Fruit fly (Drosophila melanogaster) whole organism, embryonic: ENCODE data around the gene Gyc88E.

ENCODE experiments used
- Ada2b ChIP-seq: fragments of 200-800 bp; sonication (Bioruptor generic); IDR thresholded peaks from 2 replicates; pipeline ENCODE4 v1.3.6; 2022; ENCODE audit warnings: missing biosample characterization, missing genetic modification characterization
- Aef1 ChIP-seq: fragments of 200-800 bp; sonication (Bioruptor generic); IDR thresholded peaks from 3 replicates; pipeline ENCODE4 v1.3.6; 2022; ENCODE audit warnings: missing biosample characterization, missing genetic modification characterization
- BEAF-32 ChIP-seq: fragments of 200-800 bp; sonication (Bioruptor generic); optimal IDR thresholded peaks from 3 replicates; lab custom pipeline; 2017; ENCODE audit warnings: missing biosample characterization, missing genetic modification characterization, mild to moderate bottlenecking, moderate library complexity, missing genetic modification reagents
- CG10654 ChIP-seq: fragments of 200-800 bp; sonication (Bioruptor generic); optimal IDR thresholded peaks from 2 replicates; lab custom pipeline; 2016; ENCODE audit warnings: missing biosample characterization, missing genetic modification characterization
- CG11695 ChIP-seq: fragments of 200-800 bp; sonication (Bioruptor generic); IDR thresholded peaks from 3 replicates; pipeline ENCODE4 v1.3.6; 2022; ENCODE audit warnings: missing biosample characterization, missing genetic modification characterization
- CG12391 ChIP-seq: fragments of 200-800 bp; sonication (Bioruptor generic); optimal IDR thresholded peaks from 3 replicates; lab custom pipeline; 2018; ENCODE audit warnings: missing biosample characterization, mild to moderate bottlenecking, missing genetic modification characterization, moderate library complexity
- CG12769 ChIP-seq: fragments of 200-800 bp; sonication (Bioruptor generic); optimal IDR thresholded peaks from 2 replicates; lab custom pipeline; 2019; ENCODE audit warnings: missing biosample characterization, mild to moderate bottlenecking, missing genetic modification characterization, moderate library complexity
- CG14441 ChIP-seq: fragments of 200-800 bp; sonication (Bioruptor generic); IDR thresholded peaks from 2 replicates; pipeline ENCODE4 v1.3.6; 2022; ENCODE audit warnings: missing biosample characterization, missing genetic modification characterization
- CG14965 ChIP-seq: fragments of 200-800 bp; sonication (Bioruptor generic); optimal IDR thresholded peaks from 2 replicates; lab custom pipeline; 2016; ENCODE audit warnings: missing biosample characterization, missing genetic modification characterization, borderline replicate concordance
- CG15269 ChIP-seq: fragments of 200-800 bp; sonication (Bioruptor generic); optimal IDR thresholded peaks from 2 replicates; lab custom pipeline; 2018; ENCODE audit warnings: missing biosample characterization, mild to moderate bottlenecking, missing genetic modification characterization, moderate library complexity
- CG15696 ChIP-seq: fragments of 200-800 bp; sonication (Bioruptor generic); optimal IDR thresholded peaks from 2 replicates; lab custom pipeline; 2019; ENCODE audit warnings: missing biosample characterization, mild to moderate bottlenecking, missing genetic modification characterization, moderate library complexity
- CG16815 ChIP-seq: fragments of 200-800 bp; sonication (Bioruptor generic); optimal IDR thresholded peaks from 3 replicates; lab custom pipeline; 2017; ENCODE audit warnings: missing biosample characterization, mild to moderate bottlenecking, missing genetic modification characterization
- CG18011 ChIP-seq: fragments of 200-800 bp; sonication (Bioruptor generic); optimal IDR thresholded peaks from 2 replicates; lab custom pipeline; 2017; ENCODE audit warnings: missing biosample characterization, missing genetic modification characterization, mild to moderate bottlenecking, moderate library complexity, missing genotype
- CG18262 ChIP-seq: fragments of 200-800 bp; optimal IDR thresholded peaks from 3 replicates; lab custom pipeline; 2019; ENCODE audit warnings: missing biosample characterization, mild to moderate bottlenecking, missing genetic modification characterization, moderate library complexity
- CG2129 ChIP-seq: fragments of 200-800 bp; sonication (Bioruptor generic); IDR thresholded peaks from 2 replicates; pipeline ENCODE4 v1.3.6; 2022; ENCODE audit warnings: missing biosample characterization, missing genetic modification characterization; ENCODE audit not compliant: partially characterized antibody
- CG30020 ChIP-seq: fragments of 200-800 bp; optimal IDR thresholded peaks from 2 replicates; lab custom pipeline; 2019; ENCODE audit warnings: missing biosample characterization, mild to moderate bottlenecking, missing genetic modification characterization, moderate library complexity
- CG31365 ChIP-seq: fragments of 200-800 bp; sonication (Bioruptor generic); optimal IDR thresholded peaks from 2 replicates; lab custom pipeline; 2018; ENCODE audit warnings: missing biosample characterization, mild to moderate bottlenecking, missing genetic modification characterization
- CG3281 ChIP-seq: fragments of 200-800 bp; sonication (Bioruptor generic); optimal IDR thresholded peaks from 3 replicates; lab custom pipeline; 2017; ENCODE audit warnings: missing biosample characterization, mild to moderate bottlenecking, missing genetic modification characterization
- CG34422 ChIP-seq: fragments of 200-800 bp; sonication (Bioruptor generic); IDR thresholded peaks from 3 replicates; pipeline ENCODE4 v1.3.6; 2022; ENCODE audit warnings: missing biosample characterization, missing genetic modification characterization
- CG3726 ChIP-seq: fragments of 200-800 bp; sonication (Bioruptor generic); IDR thresholded peaks from 3 replicates; pipeline ENCODE4, ENCODE4 v1.3.6; 2022; ENCODE audit warnings: missing biosample characterization, missing genetic modification characterization
- CG3847 ChIP-seq: fragments of 200-800 bp; sonication (Bioruptor generic); IDR thresholded peaks from 2 replicates; pipeline ENCODE4 v1.3.6; 2022; ENCODE audit warnings: missing biosample characterization, missing genetic modification characterization
- CG5953 ChIP-seq: fragments of 200-800 bp; sonication (Bioruptor generic); IDR thresholded peaks from 2 replicates; pipeline ENCODE4 v1.3.6; 2022; ENCODE audit warnings: missing biosample characterization, missing genetic modification characterization
- CG9817 ChIP-seq: fragments of 200-800 bp; sonication (Bioruptor generic); optimal IDR thresholded peaks from 2 replicates; lab custom pipeline; 2018; ENCODE audit warnings: missing biosample characterization, mild to moderate bottlenecking, missing genetic modification characterization, moderate library complexity
- CrebB ChIP-seq: fragments of 200-800 bp; sonication (Bioruptor generic); optimal IDR thresholded peaks from 3 replicates; lab custom pipeline; 2018; ENCODE audit warnings: missing biosample characterization, mild to moderate bottlenecking, missing genetic modification characterization
- Dip2 ChIP-seq: fragments of 200-800 bp; sonication (Bioruptor generic); IDR thresholded peaks from 2 replicates; pipeline ENCODE4 v1.3.6; 2022; ENCODE audit warnings: missing biosample characterization, missing genetic modification characterization
- Ets65A ChIP-seq: fragments of 200-800 bp; sonication (Bioruptor generic); peaks from one replicate; lab custom pipeline; 2016; ENCODE audit warnings: missing biosample characterization, missing genetic modification characterization
- Hey ChIP-seq: fragments of 200-800 bp; sonication (Bioruptor generic); optimal IDR thresholded peaks from 3 replicates; lab custom pipeline; 2018; ENCODE audit warnings: missing biosample characterization, mild to moderate bottlenecking, missing genetic modification characterization
- Lim3 ChIP-seq: fragments of 200-800 bp; sonication (Bioruptor generic); IDR thresholded peaks from 2 replicates; pipeline ENCODE4 v1.3.6; 2022; ENCODE audit warnings: missing biosample characterization, missing genetic modification characterization
- Nf-YB ChIP-seq: fragments of 200-800 bp; sonication (Bioruptor generic); optimal IDR thresholded peaks from 3 replicates; lab custom pipeline; 2019; ENCODE audit warnings: missing biosample characterization, mild to moderate bottlenecking, missing genetic modification characterization, moderate library complexity
- PHDP ChIP-seq: fragments of 200-800 bp; sonication (Bioruptor generic); optimal IDR thresholded peaks from 3 replicates; lab custom pipeline; 2018; ENCODE audit warnings: missing biosample characterization, mild to moderate bottlenecking, missing genetic modification characterization, moderate library complexity
- Side ChIP-seq: fragments of 200-800 bp; sonication (Bioruptor generic); optimal IDR thresholded peaks from 2 replicates; lab custom pipeline; 2016; ENCODE audit warnings: missing biosample characterization, missing genetic modification characterization
- abd-A ChIP-seq: fragments of 200-800 bp; sonication (Bioruptor generic); optimal IDR thresholded peaks from 3 replicates; lab custom pipeline; 2019; ENCODE audit warnings: missing biosample characterization, mild to moderate bottlenecking, missing genetic modification characterization, moderate library complexity
- aop ChIP-seq: fragments of 200-800 bp; sonication (Bioruptor generic); IDR thresholded peaks from 2 replicates; pipeline ENCODE4 v1.3.6; 2022; ENCODE audit warnings: missing biosample characterization, missing genetic modification characterization
- ci ChIP-seq: fragments of 200-800 bp; sonication (Bioruptor generic); IDR thresholded peaks from 3 replicates; pipeline ENCODE4 v1.3.6; 2022; ENCODE audit warnings: missing biosample characterization, missing genetic modification characterization
- crc ChIP-seq: fragments of 200-800 bp; sonication (Bioruptor generic); optimal IDR thresholded peaks from 2 replicates; lab custom pipeline; 2016; ENCODE audit warnings: missing biosample characterization, missing genetic modification characterization
- fd102C ChIP-seq: fragments of 200-800 bp; sonication (Bioruptor generic); optimal IDR thresholded peaks from 2 replicates; lab custom pipeline; 2018; ENCODE audit warnings: missing biosample characterization, mild to moderate bottlenecking, missing genetic modification characterization, moderate library complexity
- fru ChIP-seq: fragments of >200 bp; optimal IDR thresholded peaks from 2 replicates; lab custom pipeline; 2017
- fu2 ChIP-seq: fragments of 200-800 bp; sonication (Bioruptor generic); optimal IDR thresholded peaks from 2 replicates; lab custom pipeline; 2016; ENCODE audit warnings: missing biosample characterization, missing genetic modification characterization
- gt ChIP-seq: fragments of 200-800 bp; sonication (Bioruptor generic); IDR thresholded peaks from 2 replicates; pipeline ENCODE4 v1.3.6; 2022; ENCODE audit warnings: missing biosample characterization, missing genetic modification characterization
- insv ChIP-seq, 2 experiments: fragments of 200-800 bp; sonication (Bioruptor generic); optimal IDR thresholded peaks; 3 replicates each; lab custom pipeline; 2016 to 2018; ENCODE audit warnings: missing biosample characterization in 2 of 2, missing genetic modification characterization in 2 of 2
- pan ChIP-seq, 4 experiments: fragments of >200 bp in 3 of 4; fragments of 200-800 bp in 1 of 4; sonication (Bioruptor generic) in 1 of 4; optimal IDR thresholded peaks in 3 of 4; IDR thresholded peaks in 1 of 4; 2 replicates each; pipeline versions ENCODE4 v1.3.6 to Lab custom; 2017 to 2022; ENCODE audit warnings: missing biosample characterization in 2 of 4, missing genetic modification characterization in 2 of 4, mixed read lengths in 1 of 4
- pho ChIP-seq: fragments of 200-800 bp; sonication (Bioruptor generic); optimal IDR thresholded peaks from 2 replicates; lab custom pipeline; 2016; ENCODE audit warnings: missing biosample characterization, missing genetic modification characterization
- salm ChIP-seq: fragments of 200-800 bp; sonication (Bioruptor generic); optimal IDR thresholded peaks from 2 replicates; lab custom pipeline; 2018; ENCODE audit warnings: missing biosample characterization, mild to moderate bottlenecking, missing genetic modification characterization
- shn ChIP-seq: fragments of 200-800 bp; sonication (Bioruptor generic); optimal IDR thresholded peaks from 3 replicates; lab custom pipeline; 2016; ENCODE audit warnings: missing biosample characterization, missing genetic modification characterization
- sisA ChIP-seq: fragments of 200-800 bp; sonication (Bioruptor generic); IDR thresholded peaks from 2 replicates; pipeline ENCODE4 v1.3.6; 2022; ENCODE audit warnings: missing biosample characterization, missing genetic modification characterization
- ssp ChIP-seq: fragments of 200-800 bp; sonication (Bioruptor generic); IDR thresholded peaks from 2 replicates; pipeline ENCODE4 v1.3.6; 2022; ENCODE audit warnings: missing biosample characterization, missing genetic modification characterization
- sug ChIP-seq: fragments of 200-800 bp; optimal IDR thresholded peaks from 2 replicates; lab custom pipeline; 2019; ENCODE audit warnings: missing biosample characterization, mild to moderate bottlenecking, missing genetic modification characterization, moderate library complexity
- tll ChIP-seq, 2 experiments: fragments of 200-800 bp in 1 of 2; fragments of >200 bp in 1 of 2; sonication (Bioruptor generic) in 1 of 2; optimal IDR thresholded peaks; 2 replicates each; lab custom pipeline; 2017 to 2019; ENCODE audit warnings: missing biosample characterization in 2 of 2, missing genetic modification characterization in 2 of 2, mild to moderate bottlenecking in 1 of 2, moderate library complexity in 1 of 2
- vvl ChIP-seq: fragments of 200-800 bp; sonication (Bioruptor generic); IDR thresholded peaks from 2 replicates; pipeline ENCODE4 v1.3.6; 2022; ENCODE audit warnings: missing biosample characterization, missing genetic modification characterization
- zfh2 ChIP-seq: fragments of 200-800 bp; sonication (Bioruptor generic); optimal IDR thresholded peaks from 2 replicates; lab custom pipeline; 2016; ENCODE audit warnings: missing biosample characterization, missing genetic modification characterization

Gene Gyc88E

dm6 chr3R:15229329-15229876 lies 79.2 kb downstream of the Gyc88E start, which contains the start of the genes Art3 and mRpS10 (continued):
- peak; percentile 100 for TF ChIP-seq PHDP (tag; lab: Kevin White, UChicago)
- peak; percentile 100 for TF ChIP-seq CG12391 (tag; lab: Kevin White, UChicago)
- TF ChIP-seq ci (GFP tag; lab: Robert Waterston, UW), result peak; percentile 100
- peak; percentile 100 for TF ChIP-seq vvl (GFP tag; lab: Robert Waterston, UW)
- peak; percentile 95 for TF ChIP-seq CG31365 (tag; lab: Kevin White, UChicago)
- peak; percentile 100 for TF ChIP-seq CG9817
- peak; percentile 100 for TF ChIP-seq CG16815 (GFP tag; lab: Kevin White, UChicago)
- TF ChIP-seq zfh2 (GFP tag; lab: Kevin White, UChicago), result peak; percentile 100
- TF ChIP-seq CG12769, result peak; percentile 100
- no peak for TF ChIP-seq abd-A (tag; lab: Kevin White, UChicago)
- TF ChIP-seq CG14965, result peak; percentile 94
- peak; percentile 93 for TF ChIP-seq CG18011 (GFP tag; lab: Kevin White, UChicago)
- TF ChIP-seq fd102C, result peak; percentile 99
- peak; percentile 100 for TF ChIP-seq sisA (GFP tag; lab: Robert Waterston, UW)
- TF ChIP-seq crc, result peak; percentile 99
- TF ChIP-seq insv (GFP tag; optimal IDR thresholded peaks at IDR 0.05; lab: Kevin White, UChicago), result peak; percentile 69 to 88
- peak; percentile 100 for TF ChIP-seq gt (GFP tag; lab: Robert Waterston, UW)
- peak; percentile 98 for TF ChIP-seq aop (GFP tag; lab: Robert Waterston, UW)
- TF ChIP-seq Ada2b, result peak; percentile 100
- TF ChIP-seq CG11695 (GFP tag; lab: Robert Waterston, UW), result peak; percentile 100
- TF ChIP-seq CG2129 (GFP tag; lab: Robert Waterston, UW), result no peak
- TF ChIP-seq CG10654 (GFP tag; lab: Kevin White, UChicago), result peak; percentile 100
- peak; percentile 3 to 96 for TF ChIP-seq tll (GFP tag; optimal IDR thresholded peaks at IDR 0.05; lab: Kevin White, UChicago)
- TF ChIP-seq salm (tag; lab: Kevin White, UChicago), result peak; percentile 100
- TF ChIP-seq CG15269, result peak; percentile 100
- peak; percentile 99 for TF ChIP-seq Lim3
- TF ChIP-seq fu2 (GFP tag; lab: Kevin White, UChicago), result peak; percentile 100
- peak; percentile 100 for TF ChIP-seq CG18262 (tag; lab: Kevin White, UChicago)
- TF ChIP-seq Aef1, result peak; percentile 100
- peak; percentile 100 for TF ChIP-seq CG3726 (GFP tag; lab: Robert Waterston, UW)
- TF ChIP-seq Dip2, result peak; percentile 84
- no peak for TF ChIP-seq fru (lab: Kevin White, UChicago)
- TF ChIP-seq BEAF-32 (GFP tag; lab: Kevin White, UChicago), result peak; percentile 52
- TF ChIP-seq Ets65A (GFP tag; lab: Kevin White, UChicago), result peak; percentile 100
- TF ChIP-seq CG30020 (tag; lab: Kevin White, UChicago), result peak; percentile 95
- peak; percentile 97 for TF ChIP-seq ssp (GFP tag; lab: Robert Waterston, UW)
- TF ChIP-seq Nf-YB, result peak; percentile 94
- TF ChIP-seq CG5953 (GFP tag; lab: Robert Waterston, UW), result peak; percentile 100
- peak; percentile 100 for TF ChIP-seq CG14441 (GFP tag; lab: Robert Waterston, UW)
- peak; percentile 100 for TF ChIP-seq shn (GFP tag; lab: Kevin White, UChicago)
- TF ChIP-seq CG3847 (GFP tag; lab: Robert Waterston, UW), result peak; percentile 100
- peak; percentile 100 for TF ChIP-seq sug (tag; lab: Kevin White, UChicago)
- TF ChIP-seq pan (optimal IDR thresholded peaks at IDR 0.05; lab: Kevin White, UChicago), result peak in 1 of 2 experiments; percentile 82
- TF ChIP-seq pan (GFP tag; optimal IDR thresholded peaks at IDR 0.05 in 1 of 2, IDR thresholded peaks at IDR 0.05 in 1 of 2), result peak; percentile 84 to 100
- peak; percentile 100 for TF ChIP-seq Side (GFP tag; lab: Kevin White, UChicago)
- TF ChIP-seq Hey (tag; lab: Kevin White, UChicago), result peak; percentile 99
- TF ChIP-seq CG3281 (GFP tag; lab: Kevin White, UChicago), result peak; percentile 100
- peak; percentile 100 for TF ChIP-seq CrebB (tag; lab: Kevin White, UChicago)
- peak; percentile 100 for TF ChIP-seq pho (GFP tag; lab: Kevin White, UChicago)
- peak; percentile 100 for TF ChIP-seq CG34422 (GFP tag; lab: Robert Waterston, UW)
- TF ChIP-seq CG15696 (tag; lab: Kevin White, UChicago), result peak; percentile 100
